Worm (Caenorhabditis elegans) whole organism, L2 larva: ENCODE results near the gene lips-6.

Source experiments
- ama-1 ChIP-seq: fragments of 150-350 bp; optimal IDR thresholded peaks from 2 replicates; lab custom pipeline; 2018; ENCODE audit warnings: inconsistent platforms
- dmd-4 ChIP-seq: sonication (generic microtip); optimal IDR thresholded peaks from 2 replicates; lab custom pipeline; 2017; ENCODE audit warnings: missing biosample characterization, missing genetic modification characterization
- nhr-11 ChIP-seq: fragments of 150-350 bp; optimal IDR thresholded peaks from 2 replicates; lab custom pipeline; 2014; ENCODE audit warnings: missing biosample characterization, missing genetic modification characterization
- nhr-12 ChIP-seq: fragments of 150-350 bp; optimal IDR thresholded peaks from 2 replicates; lab custom pipeline; 2014; ENCODE audit warnings: missing biosample characterization, missing genetic modification characterization
- zag-1 ChIP-seq: fragments of 150-350 bp; optimal IDR thresholded peaks from 2 replicates; lab custom pipeline; 2014; ENCODE audit warnings: missing biosample characterization, missing genetic modification characterization

ce11 chrIV:12005090-12005770, 10.3 kb downstream of the lips-6 start:
- no peak for TF ChIP-seq nhr-11
- TF ChIP-seq nhr-12 (tag; lab: Kevin White, UChicago) = no peak
- TF ChIP-seq dmd-4 (tag; lab: Kevin White, UChicago) = no peak
- TF ChIP-seq ama-1 = no peak
- TF ChIP-seq zag-1 (tag; lab: Kevin White, UChicago) = no peak
